Worm (Caenorhabditis elegans) whole organism, young adult: ENCODE data around the gene ZK899.3.

ENCODE experiments used
- F52B5.7 ChIP-seq: sonication (generic microtip); optimal IDR thresholded peaks from 2 replicates; lab custom pipeline; 2016; ENCODE audit warnings: mild to moderate bottlenecking, missing genetic modification characterization, missing compliant biosample characterization
- T07F8.4 ChIP-seq: sonication (generic microtip); optimal IDR thresholded peaks from 2 replicates; lab custom pipeline; 2016; ENCODE audit warnings: mild to moderate bottlenecking, missing genetic modification characterization, moderate library complexity, missing compliant biosample characterization
- T26A5.8 ChIP-seq: sonication (generic microtip); optimal IDR thresholded peaks from 2 replicates; lab custom pipeline; 2016; ENCODE audit warnings: missing genetic modification characterization, missing compliant biosample characterization
- cebp-1 ChIP-seq, 2 experiments: fragments of 200-800 bp in 1 of 2; sonication (Bioruptor generic) in 1 of 2; sonication (generic microtip) in 1 of 2; IDR thresholded peaks in 1 of 2; optimal IDR thresholded peaks in 1 of 2; 2 replicates each; pipeline versions ENCODE4 v1.3.6 to Lab custom; 2017 to 2022; ENCODE audit warnings: missing compliant biosample characterization in 2 of 2, missing genetic modification characterization in 2 of 2, mild to moderate bottlenecking in 1 of 2, missing genetic modification reagents in 1 of 2, moderate library complexity in 1 of 2
- ceh-27 ChIP-seq: fragments of 200-800 bp; sonication (Bioruptor generic); optimal IDR thresholded peaks from 2 replicates; lab custom pipeline; 2018; ENCODE audit warnings: mild to moderate bottlenecking, missing genetic modification characterization, moderate library complexity, missing compliant biosample characterization
- chd-7 ChIP-seq: sonication (generic microtip); optimal IDR thresholded peaks from 2 replicates; lab custom pipeline; 2016; ENCODE audit warnings: mild to moderate bottlenecking, missing genetic modification characterization, moderate library complexity, missing compliant biosample characterization
- dpl-1 ChIP-seq: fragments of 150-350 bp; optimal IDR thresholded peaks from 2 replicates; lab custom pipeline; 2014; ENCODE audit warnings: missing biosample characterization, missing genetic modification reagents, missing genetic modification characterization
- efl-1 ChIP-seq: fragments of 150-350 bp; optimal IDR thresholded peaks from 2 replicates; lab custom pipeline; 2014; ENCODE audit warnings: missing biosample characterization, missing genetic modification reagents, missing genetic modification characterization
- lag-1 ChIP-seq: fragments of 200-800 bp; sonication (Bioruptor generic); IDR thresholded peaks from 2 replicates; pipeline ENCODE4 v1.3.6; 2022; ENCODE audit warnings: missing genetic modification reagents, missing genetic modification characterization, missing compliant biosample characterization
- let-607 ChIP-seq, 2 experiments: fragments of 200-800 bp in 1 of 2; sonication (Bioruptor generic) in 1 of 2; sonication (generic microtip) in 1 of 2; optimal IDR thresholded peaks; 2 replicates each; lab custom pipeline; 2016 to 2018; ENCODE audit warnings: mild to moderate bottlenecking in 2 of 2, missing compliant biosample characterization in 2 of 2, missing genetic modification characterization in 2 of 2, moderate library complexity in 2 of 2, missing genotype in 1 of 2
- snpc-1.1 ChIP-seq: sonication (generic microtip); optimal IDR thresholded peaks from 2 replicates; lab custom pipeline; 2017; ENCODE audit warnings: missing genetic modification characterization, mild to moderate bottlenecking, missing compliant biosample characterization, antibody characterized with exemption, moderate library complexity, missing genotype, missing genetic modification reagents; ENCODE audit not compliant: insufficient read depth

The ZK899.3 gene

DNA sequence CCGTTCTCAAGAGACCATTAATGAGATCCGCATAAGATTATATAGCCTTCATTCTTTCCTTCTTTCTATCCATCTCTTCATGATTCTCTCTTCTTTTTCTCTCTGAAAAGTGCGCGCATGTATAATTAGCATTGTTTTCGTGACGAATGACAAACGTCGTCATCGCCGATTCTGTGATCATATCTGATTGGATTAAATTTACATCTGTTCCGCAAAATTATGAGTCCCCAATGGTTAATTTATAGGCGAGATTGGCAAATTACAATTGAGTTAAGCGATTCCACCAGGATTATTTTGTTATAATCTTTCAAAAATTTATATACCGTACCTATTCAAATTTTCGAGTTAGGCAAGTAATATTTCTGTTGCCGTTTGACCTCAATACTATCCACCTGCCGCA is 51.3 kb downstream of the ZK899.3 start:
- TF ChIP-seq T26A5.8 (no peak), let-607 (tag; optimal IDR thresholded peaks at IDR 0.05; lab: Kevin White, UChicago) (no peak), ceh-27 (GFP tag; lab: Kevin White, UChicago) (no peak), T07F8.4 (no peak), efl-1 (GFP tag; lab: Kevin White, UChicago) (no peak), dpl-1 (GFP tag; lab: Kevin White, UChicago) (no peak), snpc-1.1 (tag; lab: Kevin White, UChicago) (no peak), cebp-1 (GFP tag; IDR thresholded peaks at IDR 0.05; lab: Robert Waterston, UW) (no peak), cebp-1 (tag; optimal IDR thresholded peaks at IDR 0.05; lab: Kevin White, UChicago) (no peak), chd-7 (tag; lab: Kevin White, UChicago) (no peak), lag-1 (no peak), F52B5.7 (tag; lab: Kevin White, UChicago) (no peak)
